Worm (Caenorhabditis elegans): Measurements from ENCODE around the gene nhr-76.

- no peak for TF ChIP-seq med-1 (GFP tag; optimal IDR thresholded peaks at IDR 0.05; ENCODE audit: insufficient read depth)
- no peak for TF ChIP-seq klf-2 (GFP tag; conservative IDR thresholded peaks at IDR 0.05)
- TF ChIP-seq flt-1 (GFP tag; IDR thresholded peaks at IDR 0.05): no peak
Observed at ce11 chrIV:657046-657445, 29.7 kb downstream of the nhr-76 start.
